Fruit fly (Drosophila melanogaster) whole organism, embryonic: Measurements from ENCODE around the gene Cys.
A peak's percentile ranks its signal among the peaks of the same experiment; 100 is the strongest.

Source experiments
- Ada2b ChIP-seq: fragments of 200-800 bp; sonication (Bioruptor generic); IDR thresholded peaks from 2 replicates; pipeline ENCODE4 v1.3.6; 2022; ENCODE audit warnings: missing biosample characterization, missing genetic modification characterization
- Atf3 ChIP-seq: fragments of 200-800 bp; sonication (Bioruptor generic); optimal IDR thresholded peaks from 3 replicates; lab custom pipeline; 2016; ENCODE audit warnings: missing biosample characterization, missing genetic modification characterization
- Awh ChIP-seq: fragments of 200-800 bp; sonication (Bioruptor generic); IDR thresholded peaks from 2 replicates; pipeline ENCODE4, ENCODE4 v1.3.6; 2022; ENCODE audit warnings: missing biosample characterization, missing genetic modification characterization
- Blimp-1 ChIP-seq: fragments of 200-800 bp; sonication (Bioruptor generic); optimal IDR thresholded peaks from 3 replicates; lab custom pipeline; 2018; ENCODE audit warnings: missing biosample characterization, missing genetic modification characterization, mild to moderate bottlenecking, moderate library complexity, missing genetic modification reagents
- C15 ChIP-seq: fragments of 200-800 bp; sonication (Bioruptor generic); IDR thresholded peaks from 3 replicates; pipeline ENCODE4 v1.3.6; 2022; ENCODE audit warnings: missing biosample characterization, missing genetic modification characterization
- CG10565 ChIP-seq: fragments of 200-800 bp; sonication (Bioruptor generic); optimal IDR thresholded peaks from 3 replicates; lab custom pipeline; 2016; ENCODE audit warnings: missing biosample characterization, mild to moderate bottlenecking, missing genetic modification characterization
- CG12391 ChIP-seq: fragments of 200-800 bp; sonication (Bioruptor generic); optimal IDR thresholded peaks from 3 replicates; lab custom pipeline; 2018; ENCODE audit warnings: missing biosample characterization, mild to moderate bottlenecking, missing genetic modification characterization, moderate library complexity
- CG12769 ChIP-seq: fragments of 200-800 bp; sonication (Bioruptor generic); optimal IDR thresholded peaks from 2 replicates; lab custom pipeline; 2019; ENCODE audit warnings: missing biosample characterization, mild to moderate bottlenecking, missing genetic modification characterization, moderate library complexity
- CG13287 ChIP-seq: fragments of 200-800 bp; sonication (Bioruptor generic); IDR thresholded peaks from 2 replicates; pipeline ENCODE4 v1.3.6; 2022; ENCODE audit warnings: missing biosample characterization, missing genetic modification characterization; ENCODE audit not compliant: partially characterized antibody
- CG14965 ChIP-seq: fragments of 200-800 bp; sonication (Bioruptor generic); optimal IDR thresholded peaks from 2 replicates; lab custom pipeline; 2016; ENCODE audit warnings: missing biosample characterization, missing genetic modification characterization, borderline replicate concordance
- CG1603 ChIP-seq: fragments of 200-800 bp; sonication (Bioruptor generic); optimal IDR thresholded peaks from 2 replicates; lab custom pipeline; 2019; ENCODE audit warnings: missing biosample characterization, mild to moderate bottlenecking, missing genetic modification characterization, moderate library complexity
- CG18764 ChIP-seq: fragments of 200-800 bp; sonication (Bioruptor generic); optimal IDR thresholded peaks from 3 replicates; lab custom pipeline; 2016; ENCODE audit warnings: missing biosample characterization, missing genetic modification characterization
- CG2116 ChIP-seq: fragments of 200-800 bp; sonication (Bioruptor generic); optimal IDR thresholded peaks from 3 replicates; lab custom pipeline; 2018; ENCODE audit warnings: missing biosample characterization, mild to moderate bottlenecking, missing genetic modification characterization
- CG34422 ChIP-seq: fragments of 200-800 bp; sonication (Bioruptor generic); IDR thresholded peaks from 3 replicates; pipeline ENCODE4 v1.3.6; 2022; ENCODE audit warnings: missing biosample characterization, missing genetic modification characterization
- CG6689 ChIP-seq: fragments of 200-800 bp; sonication (Bioruptor generic); IDR thresholded peaks from 2 replicates; pipeline ENCODE4 v1.3.6; 2022; ENCODE audit warnings: missing biosample characterization, missing genetic modification characterization
- CG6765 ChIP-seq: fragments of 200-800 bp; sonication (Bioruptor generic); optimal IDR thresholded peaks from 3 replicates; lab custom pipeline; 2017; ENCODE audit warnings: missing biosample characterization, mild to moderate bottlenecking, missing genetic modification characterization
- CG6791 ChIP-seq: fragments of 200-800 bp; sonication (Bioruptor generic); IDR thresholded peaks from 3 replicates; pipeline ENCODE4 v1.3.6; 2022; ENCODE audit warnings: missing biosample characterization, missing genetic modification characterization; ENCODE audit not compliant: partially characterized antibody
- CG8089 ChIP-seq: fragments of 200-800 bp; sonication (Bioruptor generic); optimal IDR thresholded peaks from 3 replicates; lab custom pipeline; 2016; ENCODE audit warnings: missing biosample characterization, missing genetic modification characterization
- CG8765 ChIP-seq: fragments of 200-800 bp; sonication (Bioruptor generic); IDR thresholded peaks from 2 replicates; pipeline ENCODE4 v1.3.6; 2022; ENCODE audit warnings: missing biosample characterization, missing genetic modification characterization
- CG9797 ChIP-seq: fragments of 200-800 bp; sonication (Bioruptor generic); optimal IDR thresholded peaks from 3 replicates; lab custom pipeline; 2018; ENCODE audit warnings: missing biosample characterization, mild to moderate bottlenecking, missing genetic modification characterization
- CG9817 ChIP-seq: fragments of 200-800 bp; sonication (Bioruptor generic); optimal IDR thresholded peaks from 2 replicates; lab custom pipeline; 2018; ENCODE audit warnings: missing biosample characterization, mild to moderate bottlenecking, missing genetic modification characterization, moderate library complexity
- CTCF ChIP-seq: fragments of 200-800 bp; sonication (Bioruptor generic); optimal IDR thresholded peaks from 2 replicates; lab custom pipeline; 2017; ENCODE audit warnings: missing biosample characterization, mild to moderate bottlenecking, missing genetic modification characterization, moderate library complexity
- Deaf1 ChIP-seq: fragments of 200-800 bp; optimal IDR thresholded peaks from 3 replicates; lab custom pipeline; 2019; ENCODE audit warnings: missing biosample characterization, mild to moderate bottlenecking, missing genetic modification characterization, moderate library complexity
- Dip2 ChIP-seq: fragments of 200-800 bp; sonication (Bioruptor generic); IDR thresholded peaks from 2 replicates; pipeline ENCODE4 v1.3.6; 2022; ENCODE audit warnings: missing biosample characterization, missing genetic modification characterization
- Doc2 ChIP-seq: fragments of 200-800 bp; sonication (Bioruptor generic); IDR thresholded peaks from 2 replicates; pipeline ENCODE4 v1.3.6; 2022; ENCODE audit warnings: missing biosample characterization, missing genetic modification characterization
- Jarid2 ChIP-seq: fragments of 200-800 bp; sonication (Bioruptor generic); optimal IDR thresholded peaks from 3 replicates; lab custom pipeline; 2017; ENCODE audit warnings: mild to moderate bottlenecking, missing biosample characterization, missing genetic modification reagents, missing genetic modification characterization
- Neu2 ChIP-seq: fragments of 200-800 bp; sonication (Bioruptor generic); optimal IDR thresholded peaks from 3 replicates; lab custom pipeline; 2016; ENCODE audit warnings: missing biosample characterization, missing genetic modification characterization, borderline replicate concordance
- Nf-YA ChIP-seq: fragments of 200-800 bp; sonication (Bioruptor generic); IDR thresholded peaks from 2 replicates; pipeline ENCODE4 v1.3.6; 2022; ENCODE audit warnings: missing biosample characterization, missing genetic modification characterization
- Optix ChIP-seq: fragments of 200-800 bp; sonication (Bioruptor generic); IDR thresholded peaks from 3 replicates; pipeline ENCODE4 v1.3.6; 2022; ENCODE audit warnings: missing biosample characterization, missing genetic modification characterization
- Rx ChIP-seq: fragments of 200-800 bp; sonication (Bioruptor generic); IDR thresholded peaks from 2 replicates; pipeline ENCODE4 v1.3.6; 2022; ENCODE audit warnings: missing biosample characterization, missing genetic modification characterization
- Sin3A ChIP-seq: fragments of >200 bp; optimal IDR thresholded peaks from 2 replicates; lab custom pipeline; 2018
- YL-1 ChIP-seq: fragments of 200-800 bp; sonication (Bioruptor generic); optimal IDR thresholded peaks from 3 replicates; lab custom pipeline; 2017; ENCODE audit warnings: missing biosample characterization, mild to moderate bottlenecking, missing genetic modification characterization
- abd-A ChIP-seq: fragments of 200-800 bp; sonication (Bioruptor generic); optimal IDR thresholded peaks from 3 replicates; lab custom pipeline; 2019; ENCODE audit warnings: missing biosample characterization, mild to moderate bottlenecking, missing genetic modification characterization, moderate library complexity
- bab2 ChIP-seq: fragments of 200-800 bp; sonication (Bioruptor generic); optimal IDR thresholded peaks from 2 replicates; lab custom pipeline; 2016; ENCODE audit warnings: missing biosample characterization, missing genetic modification characterization
- cad ChIP-seq: fragments of >200 bp; optimal IDR thresholded peaks from 2 replicates; lab custom pipeline; 2017; ENCODE audit warnings: missing biosample characterization, missing genetic modification characterization
- chif ChIP-seq, 2 experiments: fragments of 200-800 bp; sonication (Bioruptor generic); optimal IDR thresholded peaks; 3 replicates each; lab custom pipeline; 2016; ENCODE audit warnings: missing biosample characterization in 2 of 2, missing genetic modification characterization in 2 of 2
- crp ChIP-seq, 2 experiments: fragments of 200-800 bp; sonication (Bioruptor generic); optimal IDR thresholded peaks; 2 replicates in 1 of 2; 3 replicates in 1 of 2; lab custom pipeline; 2017; ENCODE audit warnings: missing biosample characterization in 2 of 2, missing genetic modification characterization in 2 of 2, mild to moderate bottlenecking in 1 of 2, moderate library complexity in 1 of 2
- dan ChIP-seq: fragments of 200-800 bp; sonication (Bioruptor generic); IDR thresholded peaks from 2 replicates; pipeline ENCODE4 v1.3.6; 2022; ENCODE audit warnings: missing biosample characterization, missing genetic modification characterization
- ewg ChIP-seq: fragments of 200-800 bp; sonication (Bioruptor generic); optimal IDR thresholded peaks from 3 replicates; lab custom pipeline; 2017; ENCODE audit warnings: mild to moderate bottlenecking, missing biosample characterization, missing genetic modification reagents, missing genetic modification characterization
- fd3F ChIP-seq: fragments of 200-800 bp; sonication (Bioruptor generic); optimal IDR thresholded peaks from 2 replicates; lab custom pipeline; 2018; ENCODE audit warnings: missing biosample characterization, mild to moderate bottlenecking, missing genetic modification characterization, moderate library complexity
- fd96Cb ChIP-seq: fragments of 200-800 bp; sonication (Bioruptor generic); optimal IDR thresholded peaks from 2 replicates; lab custom pipeline; 2018; ENCODE audit warnings: missing biosample characterization, mild to moderate bottlenecking, missing genetic modification characterization, moderate library complexity
- fru ChIP-seq: fragments of >200 bp; optimal IDR thresholded peaks from 2 replicates; lab custom pipeline; 2017
- gro ChIP-seq: fragments of 200-800 bp; sonication (Bioruptor generic); optimal IDR thresholded peaks from 2 replicates; lab custom pipeline; 2016; ENCODE audit warnings: missing biosample characterization, missing genetic modification characterization
- gsb ChIP-seq: fragments of 200-800 bp; sonication (Bioruptor generic); IDR thresholded peaks from 2 replicates; pipeline ENCODE4 v1.3.6; 2022; ENCODE audit warnings: missing biosample characterization, missing genetic modification characterization
- phol ChIP-seq: fragments of 200-800 bp; sonication (Bioruptor generic); optimal IDR thresholded peaks from 3 replicates; lab custom pipeline; 2018; ENCODE audit warnings: missing biosample characterization, mild to moderate bottlenecking, missing genetic modification characterization, moderate library complexity
- scrt ChIP-seq: fragments of 200-800 bp; sonication (Bioruptor generic); optimal IDR thresholded peaks from 2 replicates; lab custom pipeline; 2018; ENCODE audit warnings: missing biosample characterization, mild to moderate bottlenecking, missing genetic modification characterization, moderate library complexity
- ssp ChIP-seq: fragments of 200-800 bp; sonication (Bioruptor generic); IDR thresholded peaks from 2 replicates; pipeline ENCODE4 v1.3.6; 2022; ENCODE audit warnings: missing biosample characterization, missing genetic modification characterization
- tll ChIP-seq, 2 experiments: fragments of 200-800 bp in 1 of 2; fragments of >200 bp in 1 of 2; sonication (Bioruptor generic) in 1 of 2; optimal IDR thresholded peaks; 2 replicates each; lab custom pipeline; 2017 to 2019; ENCODE audit warnings: missing biosample characterization in 2 of 2, missing genetic modification characterization in 2 of 2, mild to moderate bottlenecking in 1 of 2, moderate library complexity in 1 of 2
- vnd ChIP-seq: fragments of 200-800 bp; sonication (Bioruptor generic); IDR thresholded peaks from 3 replicates; pipeline ENCODE4 v1.3.6; 2022; ENCODE audit warnings: missing biosample characterization, missing genetic modification characterization; ENCODE audit not compliant: partially characterized antibody
- zfh1 ChIP-seq: fragments of 200-800 bp; sonication (Bioruptor generic); IDR thresholded peaks from 3 replicates; pipeline ENCODE4 v1.3.6; 2022; ENCODE audit warnings: missing biosample characterization, missing genetic modification characterization

Gene Cys

DNA sequence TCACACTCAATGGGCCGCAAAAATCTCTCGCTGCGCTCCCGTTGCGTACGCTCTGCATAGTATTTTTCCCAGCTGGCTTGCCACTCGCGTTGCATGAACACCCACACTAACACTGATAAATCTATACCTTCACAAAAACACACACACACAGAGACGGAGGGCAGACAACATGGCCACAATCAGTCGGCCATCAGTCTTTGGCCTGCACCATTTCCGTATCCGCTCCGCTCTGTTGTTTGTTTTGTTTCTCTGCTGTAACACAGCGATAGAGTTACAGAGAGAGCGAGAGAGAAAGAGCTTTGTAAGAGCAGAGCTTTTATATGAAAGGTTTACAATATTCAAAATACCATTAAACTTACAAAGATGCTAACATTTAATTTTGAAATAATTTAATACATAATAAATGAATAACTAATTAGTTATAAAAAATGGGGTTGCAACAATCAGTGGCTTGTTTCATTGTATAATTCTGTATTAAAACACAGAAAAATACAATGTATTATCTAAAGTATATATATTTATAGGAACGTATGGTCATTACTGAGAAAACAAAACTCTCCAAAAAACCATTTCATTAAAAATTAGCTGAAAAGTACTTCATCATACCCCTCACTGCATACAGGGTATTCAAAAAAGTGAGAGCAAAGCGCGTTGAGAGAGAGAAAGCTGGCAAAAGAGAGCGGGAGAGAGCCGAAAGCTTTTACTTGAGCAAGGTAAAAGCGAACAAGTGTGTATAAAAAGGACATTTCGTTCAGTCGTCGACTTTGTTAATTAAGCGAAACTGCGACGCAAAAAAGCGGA is 39.6 kb upstream of the Cys start, which contains the start of gene CG14853 (continued):
- peak; percentile 81 for TF ChIP-seq fd3F
- no peak for TF ChIP-seq Sin3A (lab: Kevin White, UChicago)
- TF ChIP-seq zfh1 (GFP tag; lab: Robert Waterston, UW): peak; percentile 77
- peak; percentile 53 for TF ChIP-seq CG2116 (GFP tag; lab: Kevin White, UChicago)
- TF ChIP-seq ssp (GFP tag; lab: Robert Waterston, UW): peak; percentile 63
- TF ChIP-seq CG12769 (tag; lab: Kevin White, UChicago): no peak
- no peak for TF ChIP-seq CG6791 (GFP tag; lab: Robert Waterston, UW)
- peak; percentile 61 for TF ChIP-seq Rx (GFP tag; lab: Robert Waterston, UW)
- TF ChIP-seq CG8765 (GFP tag; lab: Robert Waterston, UW): no peak
- peak; percentile 2 for TF ChIP-seq CG18764 (GFP tag; lab: Kevin White, UChicago)
- no peak for TF ChIP-seq Atf3 (GFP tag; lab: Kevin White, UChicago)
- TF ChIP-seq CG6765: peak; percentile 79
- TF ChIP-seq Neu2 (GFP tag; lab: Kevin White, UChicago): no peak
- TF ChIP-seq CG34422 (GFP tag; lab: Robert Waterston, UW): peak; percentile 49; the same call in 2 of the 3 replicates
- TF ChIP-seq CG1603: peak; percentile 70
- TF ChIP-seq YL-1 (GFP tag; lab: Kevin White, UChicago): peak; percentile 9
- TF ChIP-seq cad (GFP tag; lab: Kevin White, UChicago): no peak
- TF ChIP-seq CG14965: no peak
- TF ChIP-seq fd96Cb (tag; lab: Kevin White, UChicago): peak; percentile 64
- no peak for TF ChIP-seq fru (lab: Kevin White, UChicago)
- no peak for TF ChIP-seq Doc2 (GFP tag; lab: Robert Waterston, UW)
- peak; percentile 77 for TF ChIP-seq Blimp-1 (GFP tag; lab: Kevin White, UChicago)
- peak; percentile 43 for TF ChIP-seq scrt (GFP tag; lab: Kevin White, UChicago)
- TF ChIP-seq Awh (GFP tag; lab: Robert Waterston, UW): peak; percentile 59
- TF ChIP-seq CG12391 (tag; lab: Kevin White, UChicago): peak; percentile 92
- no peak for TF ChIP-seq CG10565 (GFP tag; lab: Kevin White, UChicago)
- no peak for TF ChIP-seq bab2 (GFP tag; lab: Kevin White, UChicago)
- no peak for TF ChIP-seq dan
- TF ChIP-seq CG8089 (GFP tag; lab: Kevin White, UChicago): peak; percentile 56
- TF ChIP-seq Optix (GFP tag; lab: Robert Waterston, UW): no peak
- no peak for TF ChIP-seq CG13287 (GFP tag; lab: Robert Waterston, UW)
- TF ChIP-seq gsb (GFP tag; lab: Robert Waterston, UW): peak; percentile 51
- TF ChIP-seq CG6689: peak; percentile 77
- TF ChIP-seq CG9797 (GFP tag; lab: Kevin White, UChicago): peak; percentile 21
- TF ChIP-seq Ada2b (GFP tag; lab: Robert Waterston, UW): peak; percentile 53; the same call in 1 of the 2 replicates
- TF ChIP-seq ewg (GFP tag; lab: Kevin White, UChicago): peak; percentile 87
- peak; percentile 4 to 14 for TF ChIP-seq chif (GFP tag; optimal IDR thresholded peaks at IDR 0.05; lab: Kevin White, UChicago)
- TF ChIP-seq abd-A (tag; lab: Kevin White, UChicago): peak; percentile 79
- peak; percentile 23 for TF ChIP-seq CTCF (GFP tag; lab: Kevin White, UChicago)
- 0 out of 2 replicates have a peak, but pooled peaks have one; percentile 10 for TF ChIP-seq Nf-YA
- no peak for TF ChIP-seq gro (GFP tag; lab: Kevin White, UChicago)
- no peak for TF ChIP-seq Dip2
- peak; percentile 83 for TF ChIP-seq phol (tag; lab: Kevin White, UChicago)
- TF ChIP-seq vnd (GFP tag; lab: Robert Waterston, UW): no peak
- peak; percentile 23 for TF ChIP-seq Jarid2
- no peak for TF ChIP-seq tll (GFP tag; optimal IDR thresholded peaks at IDR 0.05; lab: Kevin White, UChicago)
- TF ChIP-seq crp (GFP tag; optimal IDR thresholded peaks at IDR 0.05; lab: Kevin White, UChicago): peak in 1 of 2 experiments; percentile 22
- peak; percentile 60 for TF ChIP-seq Deaf1
- TF ChIP-seq C15 (GFP tag; lab: Robert Waterston, UW): no peak
- peak; percentile 48 for TF ChIP-seq CG9817 (tag; lab: Kevin White, UChicago)
